Fruit fly (Drosophila melanogaster): ENCODE data around the gene CG13361.

Gene CG13361

dm6 chrX:771431-772064 lies 18.1 kb upstream of the CG13361 start (continued):
- no peak for TF ChIP-seq shn (GFP tag; optimal IDR thresholded peaks at IDR 0.05)
- TF ChIP-seq H2.0 (GFP tag; IDR thresholded peaks at IDR 0.05), result no peak
- TF ChIP-seq Adf1 (GFP tag; IDR thresholded peaks at IDR 0.05), result no peak
- TF ChIP-seq Oli (tag; optimal IDR thresholded peaks at IDR 0.05), result peak; percentile 42
- TF ChIP-seq wek (GFP tag; optimal IDR thresholded peaks at IDR 0.05), result no peak
- no peak for TF ChIP-seq Dfd (GFP tag; optimal IDR thresholded peaks at IDR 0.05)
- peak; percentile 35 for TF ChIP-seq gcm (GFP tag; optimal IDR thresholded peaks at IDR 0.05)
- no peak for TF ChIP-seq usp (GFP tag; optimal IDR thresholded peaks at IDR 0.05)
- TF ChIP-seq CG1602 (GFP tag; optimal IDR thresholded peaks at IDR 0.05), result peak; percentile 2
- no peak for TF ChIP-seq Sry-δ (GFP tag; optimal IDR thresholded peaks at IDR 0.05)
- peak; percentile 23; the same call in 1 of the 2 replicates for TF ChIP-seq E2f1 (GFP tag; IDR thresholded peaks at IDR 0.05)
- no peak for TF ChIP-seq gsb (GFP tag; IDR thresholded peaks at IDR 0.05)
- TF ChIP-seq CG15073 (GFP tag; optimal IDR thresholded peaks at IDR 0.05), result no peak
- peak; percentile 53 for TF ChIP-seq az2 (GFP tag; optimal IDR thresholded peaks at IDR 0.05)
- TF ChIP-seq dpn (GFP tag; optimal IDR thresholded peaks at IDR 0.05), result peak; percentile 20 to 45
- no peak for TF ChIP-seq tna (GFP tag; IDR thresholded peaks at IDR 0.05; ENCODE audit: partially characterized antibody)
- peak; percentile 21 for TF ChIP-seq trem (tag; optimal IDR thresholded peaks at IDR 0.05)
- TF ChIP-seq CG10959 (GFP tag; IDR thresholded peaks at IDR 0.05), result peak; percentile 41; the same call in 1 of the 2 replicates
- no peak for TF ChIP-seq CG13287 (GFP tag; IDR thresholded peaks at IDR 0.05; ENCODE audit: partially characterized antibody)
- peak; percentile 23 for TF ChIP-seq CG16815 (GFP tag; optimal IDR thresholded peaks at IDR 0.05)
- no peak for TF ChIP-seq CG11398 (GFP tag; optimal IDR thresholded peaks at IDR 0.05)
- no peak for TF ChIP-seq aop (GFP tag; IDR thresholded peaks at IDR 0.05)
- TF ChIP-seq ase (GFP tag; IDR thresholded peaks at IDR 0.05), result no peak
- TF ChIP-seq sim (GFP tag; IDR thresholded peaks at IDR 0.05), result no peak
- TF ChIP-seq D (optimal IDR thresholded peaks at IDR 0.05), result no peak
- peak; percentile 49 for TF ChIP-seq D (GFP tag; optimal IDR thresholded peaks at IDR 0.05)
- no peak for TF ChIP-seq fu2 (GFP tag; optimal IDR thresholded peaks at IDR 0.05)
- TF ChIP-seq CG8944 (GFP tag; optimal IDR thresholded peaks at IDR 0.05), result peak; percentile 21
- no peak for TF ChIP-seq sens-2 (GFP tag; IDR thresholded peaks at IDR 0.05)
- TF ChIP-seq wor (GFP tag; IDR thresholded peaks at IDR 0.05), result no peak
- TF ChIP-seq Rfx (GFP tag; IDR thresholded peaks at IDR 0.05), result no peak
- no peak for TF ChIP-seq psq (GFP tag; optimal IDR thresholded peaks at IDR 0.05)
- no peak for TF ChIP-seq CG6654 (GFP tag; optimal IDR thresholded peaks at IDR 0.05)
- peak; percentile 55 for TF ChIP-seq sisA (GFP tag; IDR thresholded peaks at IDR 0.05)
- no peak for TF ChIP-seq Fer2 (tag; optimal IDR thresholded peaks at IDR 0.05)
- no peak for TF ChIP-seq z (GFP tag; IDR thresholded peaks at IDR 0.05)
- no peak for TF ChIP-seq CG31388 (GFP tag; optimal IDR thresholded peaks at IDR 0.05)
- no peak for TF ChIP-seq unc-4 (GFP tag; IDR thresholded peaks at IDR 0.05; ENCODE audit: partially characterized antibody)
- no peak for TF ChIP-seq CG11695 (GFP tag; IDR thresholded peaks at IDR 0.05)
- TF ChIP-seq lab (GFP tag; optimal IDR thresholded peaks at IDR 0.05), result peak; percentile 11
- TF ChIP-seq unpg (GFP tag; optimal IDR thresholded peaks at IDR 0.05), result peak; percentile 59
- no peak for TF ChIP-seq sr (GFP tag; IDR thresholded peaks at IDR 0.05)
- no peak for TF ChIP-seq lbe (GFP tag; optimal IDR thresholded peaks at IDR 0.05)
- TF ChIP-seq CG1529 (GFP tag; optimal IDR thresholded peaks at IDR 0.05), result peak; percentile 9
- TF ChIP-seq nom (GFP tag; optimal IDR thresholded peaks at IDR 0.05), result no peak
- no peak for TF ChIP-seq vfl (GFP tag; optimal IDR thresholded peaks at IDR 0.05)
- no peak for TF ChIP-seq CG11456 (GFP tag; IDR thresholded peaks at IDR 0.05)
- TF ChIP-seq tll (GFP tag; optimal IDR thresholded peaks at IDR 0.05), result no peak
- TF ChIP-seq CG10209 (GFP tag; optimal IDR thresholded peaks at IDR 0.05), result peak; percentile 12
- TF ChIP-seq CG10654 (GFP tag; optimal IDR thresholded peaks at IDR 0.05), result peak; percentile 14
- TF ChIP-seq bab2 (GFP tag; optimal IDR thresholded peaks at IDR 0.05), result peak; percentile 28

Data from whole organism, embryonic.